Fruit fly (Drosophila melanogaster) whole organism, adult: ENCODE results near the gene Gas8.

Experiments
- CG1620 ChIP-seq: fragments of 200-800 bp; sonication (Bioruptor generic); optimal IDR thresholded peaks from 2 replicates; lab custom pipeline; 2016; ENCODE audit warnings: missing biosample characterization, missing genetic modification characterization
- CG33017 ChIP-seq: fragments of 200-800 bp; sonication (Bioruptor generic); optimal IDR thresholded peaks from 2 replicates; lab custom pipeline; 2018; ENCODE audit warnings: missing biosample characterization, mild to moderate bottlenecking, missing genetic modification characterization, moderate library complexity
- cic ChIP-seq: fragments of 200-800 bp; sonication (Bioruptor generic); optimal IDR thresholded peaks from 2 replicates; lab custom pipeline; 2017; ENCODE audit warnings: missing biosample characterization, mild to moderate bottlenecking, missing genetic modification characterization, moderate library complexity
- kay ChIP-seq: fragments of 200-800 bp; sonication (Bioruptor generic); peaks from one replicate; lab custom pipeline; 2016; ENCODE audit warnings: missing biosample characterization, missing genetic modification characterization, borderline replicate concordance
- toe ChIP-seq: fragments of 200-800 bp; sonication (Bioruptor generic); optimal IDR thresholded peaks from 2 replicates; lab custom pipeline; 2016; ENCODE audit warnings: missing biosample characterization, missing genetic modification characterization

DNA sequence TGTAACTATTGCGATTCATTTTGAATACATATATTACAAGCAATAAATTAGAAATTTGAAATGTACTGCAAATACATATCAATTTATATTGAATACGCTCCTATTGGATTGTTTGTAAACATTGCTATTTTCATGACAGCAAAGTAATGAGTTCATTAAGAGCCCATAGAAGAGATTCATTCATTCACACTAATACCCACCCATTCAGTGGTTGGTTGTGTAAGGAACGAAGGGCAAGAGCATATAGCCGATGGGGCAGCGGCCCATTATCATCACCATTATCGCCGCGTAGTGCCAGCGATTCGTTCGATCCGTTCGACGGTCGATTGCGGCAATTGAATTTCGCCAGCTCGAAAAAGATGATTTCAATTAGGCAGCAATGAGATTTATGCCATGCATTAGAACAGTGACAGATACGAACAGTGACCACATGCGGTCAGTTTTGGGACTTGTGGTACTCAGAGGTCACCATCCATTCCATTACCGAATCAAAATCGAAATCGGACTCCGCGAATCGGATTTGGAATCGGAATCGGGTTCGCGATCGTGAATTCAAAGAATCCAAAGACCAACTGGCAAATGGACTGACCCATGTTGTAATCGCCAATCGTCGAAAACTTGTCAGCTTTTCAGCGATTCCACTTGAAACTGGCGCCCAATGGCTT is 62.0 kb downstream of the Gas8 start:
- TF ChIP-seq kay (peak; percentile 76), CG33017 (tag; lab: Kevin White, UChicago) (no peak), toe (GFP tag; lab: Kevin White, UChicago) (no peak), cic (GFP tag; lab: Kevin White, UChicago) (peak; percentile 81), CG1620 (GFP tag; lab: Kevin White, UChicago) (no peak)
